Worm (Caenorhabditis elegans) whole organism, L4/young adult: ENCODE data around the gene Y48G9A.6.
"Not testable (repeated sequence)": the region's sequence is repeated elsewhere in the genome, so short reads cannot be mapped to it uniquely, and the experiment has no call there.

Experiments used
- W03F9.2 ChIP-seq: fragments of 150-350 bp; optimal IDR thresholded peaks from 2 replicates; lab custom pipeline; 2014; ENCODE audit warnings: missing biosample characterization, missing genetic modification characterization
- dao-5 ChIP-seq: sonication (generic microtip); optimal IDR thresholded peaks from 2 replicates; lab custom pipeline; 2016; ENCODE audit warnings: missing genotype, missing genetic modification characterization, moderate library complexity, missing compliant biosample characterization
- him-1 ChIP-seq: sonication (generic microtip); optimal IDR thresholded peaks from 2 replicates; lab custom pipeline; 2016; ENCODE audit warnings: missing genotype, missing genetic modification reagents, missing genetic modification characterization, missing compliant biosample characterization

The Y48G9A.6 gene

DNA sequence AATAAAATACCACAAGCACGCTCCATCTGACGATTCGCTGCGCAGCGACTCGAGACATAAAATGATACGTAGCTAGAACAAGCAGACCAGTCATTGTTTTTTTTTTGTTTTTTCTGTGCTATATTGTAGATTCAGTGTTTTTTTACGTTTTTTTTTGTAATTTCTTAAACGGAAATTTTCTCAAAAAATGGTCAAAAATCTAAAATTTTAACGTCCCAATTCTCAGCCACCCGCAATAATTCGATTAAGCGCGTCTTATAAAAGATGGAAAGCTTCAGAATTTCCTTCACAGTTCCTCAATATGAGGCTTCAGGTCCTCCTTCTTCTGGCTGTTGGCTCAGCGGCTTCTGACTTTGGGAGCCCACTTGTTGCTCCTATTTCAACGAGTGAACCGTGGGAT, at the start of gene Y48G9A.6:
Gene Y48G9A.6 (plus strand): TSS at position 301 of the 400 bp plus-strand sequence.
- TF ChIP-seq W03F9.2 (tag; lab: Kevin White, UChicago), result no peak
- no peak for TF ChIP-seq dao-5 (tag; lab: Kevin White, UChicago)
- TF ChIP-seq him-1 (tag; lab: Kevin White, UChicago), result no peak

DNA sequence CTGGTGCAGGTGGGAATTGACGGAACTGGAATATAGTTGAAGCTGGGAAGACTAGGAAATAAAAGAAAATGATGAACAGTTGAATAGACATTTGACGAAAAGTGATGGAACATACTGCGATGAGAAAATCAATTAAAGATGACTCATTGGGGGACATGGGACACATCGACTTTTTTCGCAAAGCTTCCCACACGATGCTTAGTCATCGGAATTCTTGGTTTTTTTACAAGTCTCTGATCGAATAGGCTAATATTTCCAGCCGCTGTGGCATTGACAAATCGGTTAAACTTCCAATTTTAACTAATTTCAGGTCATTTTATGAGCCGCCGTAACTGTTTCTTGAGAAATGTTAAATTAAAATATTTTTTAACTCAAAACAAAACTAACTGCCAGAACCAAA, 49.4 kb upstream of the Y48G9A.6 start, which contains the start of gene Y39A3A.3:
Gene Y39A3A.3 (minus strand): TSS at position 101 of the 400 bp plus-strand sequence.
- no peak for TF ChIP-seq him-1 (tag; lab: Kevin White, UChicago)
- TF ChIP-seq dao-5 (tag; lab: Kevin White, UChicago), result no peak
- no peak for TF ChIP-seq W03F9.2 (tag; lab: Kevin White, UChicago)

DNA sequence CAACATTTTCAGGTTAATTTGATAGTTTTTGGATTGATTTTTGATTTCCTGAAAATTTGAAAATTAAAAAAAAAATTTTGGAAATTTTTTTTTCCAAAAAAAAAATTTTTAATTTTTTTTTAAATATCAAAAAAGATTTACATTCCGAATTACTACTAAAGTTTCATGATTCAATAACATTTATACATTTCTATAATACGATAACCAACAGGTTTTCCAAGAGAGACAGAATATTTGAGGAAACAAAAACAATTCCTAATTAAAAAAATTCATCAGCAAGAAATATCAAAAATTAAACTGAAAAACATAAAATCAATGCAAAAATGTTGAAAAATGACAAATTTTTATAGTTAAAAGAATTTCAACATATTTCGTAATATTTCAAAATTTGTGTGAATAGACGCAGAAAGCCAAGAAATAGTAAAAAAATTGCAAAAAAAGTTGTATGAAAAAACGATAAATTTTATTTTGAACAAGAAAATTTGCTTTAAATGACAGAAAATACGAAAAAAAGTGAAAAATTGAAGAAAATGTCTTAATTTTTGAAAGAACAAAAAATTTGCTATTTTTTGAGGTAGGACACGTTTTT, 41.0 kb upstream of the Y48G9A.6 start, which contains the start of gene Y39A3A.4:
Gene Y39A3A.4 (minus strand): TSS at position 51 of the 589 bp plus-strand sequence.
- TF ChIP-seq him-1 (tag; lab: Kevin White, UChicago), result no peak
- TF ChIP-seq W03F9.2 (tag; lab: Kevin White, UChicago), result no peak
- TF ChIP-seq dao-5 (tag; lab: Kevin White, UChicago), result no peak

DNA sequence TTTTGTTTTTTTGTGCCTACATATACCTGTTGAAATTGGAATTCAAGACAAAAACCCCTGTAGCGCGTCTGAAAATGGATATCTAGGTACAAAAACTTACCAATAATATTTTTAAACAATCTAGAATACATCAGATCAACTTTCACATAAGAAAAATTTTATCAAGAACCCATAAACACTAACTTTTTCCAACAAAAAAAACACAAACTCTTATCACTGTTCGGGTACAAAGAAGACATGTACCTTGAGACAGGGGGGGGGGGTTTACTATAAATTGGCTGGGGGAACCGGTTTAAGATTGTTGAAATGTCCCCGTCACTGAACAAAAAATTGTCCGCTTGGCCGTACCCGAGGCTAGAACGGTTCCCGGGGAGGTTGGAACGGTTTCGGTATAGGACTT, 35.1 kb upstream of the Y48G9A.6 start, which contains the start of gene cpt-3:
Gene cpt-3 (plus strand): TSS at position 301 of the 400 bp plus-strand sequence.
- not testable (repeated sequence) for TF ChIP-seq him-1, dao-5, W03F9.2 (tag; lab: Kevin White, UChicago)

DNA sequence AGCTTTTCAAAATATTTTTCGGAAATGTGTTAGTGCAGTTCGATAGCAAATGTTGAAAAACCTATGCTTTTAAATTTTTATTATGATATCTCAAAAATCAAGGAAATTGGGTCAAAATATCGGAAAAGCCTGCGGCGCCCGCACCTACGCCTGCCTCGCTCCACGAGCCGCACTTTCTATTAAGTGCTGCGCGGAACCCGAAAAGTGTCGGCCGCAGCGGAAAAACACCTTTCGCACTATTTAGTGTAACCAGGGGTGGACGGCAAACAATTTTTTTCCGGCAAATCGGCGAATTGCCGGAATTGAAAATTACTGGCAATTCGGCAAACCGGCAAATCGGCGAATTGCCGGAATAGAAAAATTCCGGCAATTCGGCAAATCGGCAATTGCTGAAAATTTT, 32.8 kb upstream of the Y48G9A.6 start:
- TF ChIP-seq dao-5 (tag; lab: Kevin White, UChicago) (no peak), W03F9.2 (tag; lab: Kevin White, UChicago) (no peak), him-1 (tag; lab: Kevin White, UChicago) (no peak)

DNA sequence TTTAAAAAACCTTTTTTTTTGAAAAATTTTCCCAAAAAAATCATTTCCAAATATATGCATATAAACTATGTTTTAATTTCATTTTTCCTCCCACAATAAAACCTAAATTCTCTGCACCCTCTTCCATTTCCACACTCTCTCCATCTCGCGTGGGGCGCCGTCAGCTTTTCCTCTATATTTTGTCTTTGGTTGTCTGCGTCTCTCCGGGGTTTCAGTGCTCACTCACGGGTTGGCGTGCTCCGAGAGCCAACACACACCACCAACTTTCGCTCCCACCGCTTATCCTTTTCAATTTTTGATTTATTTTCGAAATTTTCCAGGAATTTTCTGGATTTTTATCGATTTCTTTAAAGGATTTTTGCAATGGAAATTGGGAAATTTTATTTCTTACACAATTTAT, 28.2 kb upstream of the Y48G9A.6 start:
- TF ChIP-seq dao-5 (tag; lab: Kevin White, UChicago) (no peak), W03F9.2 (tag; lab: Kevin White, UChicago) (no peak), him-1 (tag; lab: Kevin White, UChicago) (no peak)

DNA sequence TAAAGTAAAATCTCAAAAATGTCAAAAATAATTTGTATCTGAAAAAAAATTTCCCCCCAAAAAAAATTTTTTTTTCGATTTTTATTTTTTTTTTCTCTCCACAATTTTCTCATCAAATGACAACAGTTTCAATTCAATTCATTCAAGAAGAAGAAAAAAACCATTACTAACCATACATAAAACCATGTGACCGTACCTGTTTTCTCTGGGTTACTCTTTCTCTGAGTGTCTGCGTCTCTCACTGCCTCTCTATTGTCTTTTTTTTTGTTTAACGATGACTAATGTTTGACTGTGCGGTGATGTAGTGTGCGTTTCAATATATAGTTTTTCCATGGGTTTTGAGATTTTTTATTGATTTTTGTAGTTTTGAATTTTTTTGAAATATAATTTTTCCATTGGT, 26.9 kb upstream of the Y48G9A.6 start:
- no peak for TF ChIP-seq him-1 (tag; lab: Kevin White, UChicago)
- peak; percentile 21 for TF ChIP-seq W03F9.2 (tag; lab: Kevin White, UChicago)

DNA sequence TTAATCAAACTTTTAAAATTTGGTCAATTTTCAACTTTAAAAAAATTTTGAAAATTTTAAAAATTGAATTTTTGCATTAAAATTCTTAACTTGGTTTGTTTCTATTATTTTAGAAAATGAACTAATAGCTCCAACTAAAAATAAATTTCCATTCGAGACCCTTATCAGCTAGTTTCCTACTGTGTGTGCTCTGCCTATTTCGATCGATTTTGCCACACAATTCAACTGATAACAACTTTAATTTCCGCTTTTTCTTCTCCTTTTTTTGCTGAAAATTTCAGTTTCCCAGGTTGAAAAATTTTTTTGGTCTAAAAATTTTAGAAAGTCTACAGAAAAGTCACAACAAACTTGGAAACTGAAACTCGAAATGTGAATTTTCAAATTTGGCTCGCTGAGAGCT, 26.3 kb upstream of the Y48G9A.6 start:
- TF ChIP-seq him-1 (tag; lab: Kevin White, UChicago) (no peak), W03F9.2 (tag; lab: Kevin White, UChicago) (no peak)

DNA sequence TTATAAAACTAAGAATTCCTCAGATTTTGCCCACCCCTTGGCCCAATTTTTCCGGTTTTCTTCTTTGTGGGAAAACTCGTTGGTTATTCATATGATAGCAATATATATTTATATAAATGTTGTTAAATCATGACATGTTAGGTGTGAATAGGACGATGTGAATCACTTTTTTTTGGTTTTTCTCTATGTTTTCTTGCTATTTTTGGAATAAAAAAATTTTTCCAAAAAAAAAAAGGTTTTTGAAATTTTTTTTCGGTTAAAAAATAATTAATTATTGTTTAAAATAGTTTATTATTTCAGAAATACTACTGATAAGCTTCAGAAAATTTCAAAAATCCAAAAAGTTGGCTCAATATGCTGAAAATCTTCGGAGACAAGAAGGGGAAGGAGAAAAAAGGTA, 25.2 kb upstream of the Y48G9A.6 start, which contains the start of gene Y48G9A.9:
Gene Y48G9A.9 (plus strand): TSS at position 301 of the 400 bp plus-strand sequence.
- TF ChIP-seq dao-5 (tag; lab: Kevin White, UChicago) (no peak), W03F9.2 (tag; lab: Kevin White, UChicago) (no peak), him-1 (tag; lab: Kevin White, UChicago) (no peak)

DNA sequence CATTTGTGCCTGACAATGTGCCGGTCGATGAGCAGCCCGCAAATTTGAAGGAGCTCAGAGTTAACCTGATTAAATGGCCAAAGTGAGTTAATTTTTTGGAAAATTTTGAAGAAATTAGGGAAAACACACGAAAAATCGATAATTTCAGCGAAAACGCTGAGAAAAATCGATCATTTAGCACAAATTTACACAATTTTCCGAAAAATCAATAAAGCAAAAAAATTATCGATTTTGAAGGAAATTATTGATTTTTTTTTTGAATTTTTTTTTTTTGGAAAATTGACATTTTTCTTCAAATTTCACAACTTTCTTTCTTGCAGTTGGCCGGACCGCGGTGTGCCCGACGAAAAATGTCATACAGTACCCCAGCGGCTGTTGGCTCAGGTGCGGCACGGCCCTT, 19.5 kb upstream of the Y48G9A.6 start:
- no peak for TF ChIP-seq him-1 (tag; lab: Kevin White, UChicago)
- no peak for TF ChIP-seq dao-5 (tag; lab: Kevin White, UChicago)
- TF ChIP-seq W03F9.2 (tag; lab: Kevin White, UChicago), result no peak

DNA sequence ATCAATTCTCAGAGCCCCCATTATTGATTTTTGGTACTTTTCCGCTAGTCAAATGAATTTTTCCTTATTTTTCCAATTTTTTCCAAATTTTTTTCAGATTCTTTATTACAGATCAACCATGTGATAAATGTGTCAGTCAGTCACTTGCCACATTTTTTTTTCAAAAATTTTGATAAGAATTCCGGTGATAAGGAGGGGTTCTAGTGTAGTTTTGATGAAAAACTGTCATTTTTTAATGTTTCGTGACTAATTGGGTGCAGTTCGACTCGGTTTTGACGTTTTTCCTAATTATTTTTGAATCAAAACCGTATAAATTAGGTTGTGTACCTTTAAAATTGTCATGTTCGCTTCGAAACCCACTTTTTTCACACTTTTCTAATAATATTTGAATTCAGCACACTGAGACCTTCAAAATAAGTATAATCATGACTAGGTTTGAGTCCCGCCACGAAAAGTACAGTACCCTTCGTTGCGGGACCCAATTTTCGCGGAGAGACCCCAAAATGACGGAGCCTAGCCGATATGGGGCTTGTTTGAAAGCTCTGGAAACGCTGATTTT, 17.8 kb upstream of the Y48G9A.6 start:
- TF ChIP-seq dao-5 (tag; lab: Kevin White, UChicago), result no peak
- TF ChIP-seq him-1 (tag; lab: Kevin White, UChicago), result no peak
- TF ChIP-seq W03F9.2 (tag; lab: Kevin White, UChicago), result no peak

DNA sequence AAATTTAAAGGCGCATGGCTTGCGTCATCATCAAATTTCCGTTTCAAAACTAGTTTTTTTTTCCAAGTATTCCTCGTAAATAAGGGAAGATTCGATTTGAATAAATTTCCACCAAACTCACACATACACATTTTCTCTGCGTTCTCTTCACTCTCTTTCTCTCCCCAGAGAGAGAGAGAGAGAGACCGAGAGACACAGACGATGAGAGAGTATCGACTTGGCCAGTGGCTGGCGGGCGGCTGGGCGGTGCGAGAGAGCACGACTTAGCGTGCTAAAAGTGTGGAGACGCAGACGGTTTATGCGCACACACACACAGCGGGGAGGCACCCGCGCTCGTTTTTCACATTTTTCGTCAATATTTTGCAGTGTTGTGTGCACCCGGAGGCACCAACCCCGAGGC, 16.8 kb upstream of the Y48G9A.6 start:
- TF ChIP-seq him-1 (tag; lab: Kevin White, UChicago) (no peak), dao-5 (tag; lab: Kevin White, UChicago) (no peak), W03F9.2 (tag; lab: Kevin White, UChicago) (no peak)

DNA sequence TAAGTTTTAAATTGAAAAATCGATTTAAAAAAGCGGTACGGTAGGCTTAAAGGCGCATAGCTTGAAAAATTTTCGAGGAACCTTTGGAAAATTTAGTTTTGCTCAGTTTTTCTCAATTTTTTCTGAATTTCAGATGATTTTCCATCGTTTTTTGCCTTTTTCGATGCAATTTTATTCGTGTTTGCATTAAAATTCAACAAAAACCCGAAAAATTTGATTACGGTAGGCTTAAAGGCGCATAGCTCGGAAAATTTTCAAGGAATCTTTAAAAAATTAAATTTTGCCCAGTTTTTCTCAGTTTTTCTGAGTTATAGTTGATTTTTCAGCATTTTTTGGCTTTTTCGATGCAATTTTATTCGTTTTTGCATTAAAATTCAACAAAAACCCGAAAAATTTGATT, 16.3 kb upstream of the Y48G9A.6 start:
- TF ChIP-seq him-1 (tag; lab: Kevin White, UChicago), result no peak
- TF ChIP-seq dao-5 (tag; lab: Kevin White, UChicago), result no peak
- no peak for TF ChIP-seq W03F9.2 (tag; lab: Kevin White, UChicago)

DNA sequence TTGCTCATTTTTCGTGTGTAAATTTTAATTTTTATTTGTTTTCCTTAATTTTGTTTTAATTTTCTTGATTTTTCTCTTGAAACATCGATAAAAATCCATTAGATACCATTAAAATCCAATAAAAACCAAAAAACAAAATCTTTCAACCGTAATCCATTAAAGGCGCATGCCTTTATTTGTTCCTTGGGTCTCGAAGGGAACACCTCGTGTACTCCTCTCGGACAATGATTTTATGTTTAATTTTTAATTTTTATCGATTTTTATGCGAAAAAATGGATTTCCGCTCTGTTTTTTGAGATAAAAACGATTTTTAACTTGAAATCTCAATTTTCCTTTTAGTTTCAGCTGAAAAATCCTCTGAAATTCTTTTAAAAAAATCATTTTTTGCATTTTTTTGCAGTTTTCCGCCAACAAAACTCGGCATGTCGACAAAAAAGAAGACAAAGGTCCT, 15.7 kb upstream of the Y48G9A.6 start, which contains the start of gene ppk-2:
Gene ppk-2 (plus strand): TSS at position 401 of the 451 bp plus-strand sequence.
- no peak for TF ChIP-seq him-1 (tag; lab: Kevin White, UChicago)
- peak; percentile 45 for TF ChIP-seq W03F9.2 (tag; lab: Kevin White, UChicago)
- no peak for TF ChIP-seq dao-5 (tag; lab: Kevin White, UChicago)
